Fruit fly (Drosophila melanogaster) whole organism, embryonic: ENCODE data around the gene Cdc42.
A peak's percentile ranks its signal among the peaks of the same experiment; 100 is the strongest.

Source experiments
- Abd-B ChIP-seq: fragments of 200-800 bp; sonication (Bioruptor generic); optimal IDR thresholded peaks from 2 replicates; lab custom pipeline; 2018; ENCODE audit warnings: missing biosample characterization, mild to moderate bottlenecking, missing genetic modification characterization, moderate library complexity
- Bgb ChIP-seq: fragments of 200-800 bp; sonication (Bioruptor generic); IDR thresholded peaks from 2 replicates; pipeline ENCODE4 v1.3.6; 2022; ENCODE audit warnings: missing biosample characterization, missing genetic modification characterization; ENCODE audit not compliant: partially characterized antibody
- CG10147 ChIP-seq: fragments of 200-800 bp; sonication (Bioruptor generic); optimal IDR thresholded peaks from 2 replicates; lab custom pipeline; 2019; ENCODE audit warnings: missing biosample characterization, mild to moderate bottlenecking, missing genetic modification characterization, moderate library complexity
- CG1024 ChIP-seq: fragments of 200-800 bp; sonication (Bioruptor generic); IDR thresholded peaks from 2 replicates; pipeline ENCODE4 v1.3.6; 2022; ENCODE audit warnings: missing biosample characterization, missing genetic modification characterization
- CG10321 ChIP-seq: fragments of 200-800 bp; sonication (Bioruptor generic); IDR thresholded peaks from 2 replicates; pipeline ENCODE4 v1.3.6; 2022; ENCODE audit warnings: missing biosample characterization, missing genetic modification characterization
- CG13775 ChIP-seq: fragments of 200-800 bp; sonication (Bioruptor generic); optimal IDR thresholded peaks from 3 replicates; lab custom pipeline; 2017; ENCODE audit warnings: missing biosample characterization, mild to moderate bottlenecking, missing genetic modification characterization
- CG14710 ChIP-seq: fragments of 200-800 bp; sonication (Bioruptor generic); optimal IDR thresholded peaks from 3 replicates; lab custom pipeline; 2019; ENCODE audit warnings: missing biosample characterization, mild to moderate bottlenecking, missing genetic modification characterization, moderate library complexity
- CG18619 ChIP-seq: fragments of 200-800 bp; sonication (Bioruptor generic); optimal IDR thresholded peaks from 3 replicates; lab custom pipeline; 2017; ENCODE audit warnings: missing biosample characterization, mild to moderate bottlenecking, missing genetic modification characterization
- CG18764 ChIP-seq: fragments of 200-800 bp; sonication (Bioruptor generic); optimal IDR thresholded peaks from 3 replicates; lab custom pipeline; 2016; ENCODE audit warnings: missing biosample characterization, missing genetic modification characterization
- CG2199 ChIP-seq: fragments of 200-800 bp; sonication (Bioruptor generic); IDR thresholded peaks from 3 replicates; pipeline ENCODE4 v1.3.6; 2022; ENCODE audit warnings: missing biosample characterization, missing genetic modification characterization
- CG2712 ChIP-seq: fragments of 200-800 bp; optimal IDR thresholded peaks from 3 replicates; lab custom pipeline; 2019; ENCODE audit warnings: missing biosample characterization, mild to moderate bottlenecking, missing genetic modification characterization, moderate library complexity
- CG30403 ChIP-seq: fragments of 200-800 bp; sonication (Bioruptor generic); optimal IDR thresholded peaks from 3 replicates; lab custom pipeline; 2016; ENCODE audit warnings: missing biosample characterization, missing genetic modification characterization
- CG3163 ChIP-seq: fragments of 200-800 bp; sonication (Bioruptor generic); optimal IDR thresholded peaks from 3 replicates; lab custom pipeline; 2016; ENCODE audit warnings: missing biosample characterization, missing genetic modification characterization
- CG3726 ChIP-seq: fragments of 200-800 bp; sonication (Bioruptor generic); IDR thresholded peaks from 3 replicates; pipeline ENCODE4, ENCODE4 v1.3.6; 2022; ENCODE audit warnings: missing biosample characterization, missing genetic modification characterization
- CG3995 ChIP-seq: fragments of 200-800 bp; sonication (Bioruptor generic); optimal IDR thresholded peaks from 3 replicates; lab custom pipeline; 2016; ENCODE audit warnings: missing biosample characterization, missing genetic modification characterization
- CG4424 ChIP-seq: fragments of 200-800 bp; sonication (Bioruptor generic); optimal IDR thresholded peaks from 3 replicates; lab custom pipeline; 2016; ENCODE audit warnings: missing biosample characterization, missing genetic modification characterization
- CG4730 ChIP-seq: fragments of 200-800 bp; sonication (Bioruptor generic); IDR thresholded peaks from 2 replicates; pipeline ENCODE4 v1.3.6; 2022; ENCODE audit warnings: missing biosample characterization, missing genetic modification characterization
- CG5180 ChIP-seq: fragments of 200-800 bp; sonication (Bioruptor generic); optimal IDR thresholded peaks from 3 replicates; lab custom pipeline; 2017; ENCODE audit warnings: missing biosample characterization, missing genetic modification characterization, mild to moderate bottlenecking, moderate library complexity, missing genetic modification reagents
- CG5953 ChIP-seq: fragments of 200-800 bp; sonication (Bioruptor generic); IDR thresholded peaks from 2 replicates; pipeline ENCODE4 v1.3.6; 2022; ENCODE audit warnings: missing biosample characterization, missing genetic modification characterization
- CG6854 ChIP-seq: fragments of 200-800 bp; sonication (Bioruptor generic); optimal IDR thresholded peaks from 3 replicates; lab custom pipeline; 2017; ENCODE audit warnings: missing biosample characterization, mild to moderate bottlenecking, missing genetic modification characterization
- CG8290 ChIP-seq, 3 experiments: fragments of 200-800 bp; sonication (Bioruptor generic); optimal IDR thresholded peaks; 2 replicates each; lab custom pipeline; 2016 to 2019; ENCODE audit warnings: missing biosample characterization in 3 of 3, missing genetic modification characterization in 3 of 3, mild to moderate bottlenecking in 2 of 3, moderate library complexity in 1 of 3
- CG8944 ChIP-seq: fragments of 200-800 bp; sonication (Bioruptor generic); optimal IDR thresholded peaks from 3 replicates; lab custom pipeline; 2016; ENCODE audit warnings: missing biosample characterization, missing genetic modification characterization
- CHES-1-like ChIP-seq: fragments of 200-800 bp; sonication (Bioruptor generic); optimal IDR thresholded peaks from 2 replicates; lab custom pipeline; 2016; ENCODE audit warnings: missing biosample characterization, missing genetic modification characterization
- CTCF ChIP-seq: fragments of 200-800 bp; sonication (Bioruptor generic); optimal IDR thresholded peaks from 2 replicates; lab custom pipeline; 2017; ENCODE audit warnings: missing biosample characterization, mild to moderate bottlenecking, missing genetic modification characterization, moderate library complexity
- Dad ChIP-seq: fragments of 200-800 bp; sonication (Bioruptor generic); optimal IDR thresholded peaks from 3 replicates; lab custom pipeline; 2016; ENCODE audit warnings: missing biosample characterization, missing genetic modification characterization
- Dek ChIP-seq: fragments of 200-800 bp; sonication (Bioruptor generic); optimal IDR thresholded peaks from 3 replicates; lab custom pipeline; 2019; ENCODE audit warnings: missing biosample characterization, mild to moderate bottlenecking, missing genetic modification characterization, moderate library complexity
- Dip2 ChIP-seq: fragments of 200-800 bp; sonication (Bioruptor generic); IDR thresholded peaks from 2 replicates; pipeline ENCODE4 v1.3.6; 2022; ENCODE audit warnings: missing biosample characterization, missing genetic modification characterization
- HLHmδ ChIP-seq: fragments of 200-800 bp; sonication (Bioruptor generic); optimal IDR thresholded peaks from 2 replicates; lab custom pipeline; 2018; ENCODE audit warnings: missing biosample characterization, mild to moderate bottlenecking, missing genetic modification characterization, moderate library complexity
- Hsf ChIP-seq: fragments of 200-800 bp; sonication (Bioruptor generic); optimal IDR thresholded peaks from 3 replicates; lab custom pipeline; 2016; ENCODE audit warnings: missing biosample characterization, missing genetic modification characterization
- Nf-YA ChIP-seq: fragments of 200-800 bp; sonication (Bioruptor generic); IDR thresholded peaks from 2 replicates; pipeline ENCODE4 v1.3.6; 2022; ENCODE audit warnings: missing biosample characterization, missing genetic modification characterization
- Nf-YB ChIP-seq: fragments of 200-800 bp; sonication (Bioruptor generic); optimal IDR thresholded peaks from 3 replicates; lab custom pipeline; 2019; ENCODE audit warnings: missing biosample characterization, mild to moderate bottlenecking, missing genetic modification characterization, moderate library complexity
- Oli ChIP-seq: fragments of 200-800 bp; sonication (Bioruptor generic); optimal IDR thresholded peaks from 2 replicates; lab custom pipeline; 2018; ENCODE audit warnings: missing biosample characterization, mild to moderate bottlenecking, missing genetic modification characterization, moderate library complexity
- Opbp ChIP-seq: fragments of 200-800 bp; sonication (Bioruptor generic); IDR thresholded peaks from 3 replicates; pipeline ENCODE4 v1.3.6; 2022; ENCODE audit warnings: missing biosample characterization, missing genetic modification characterization; ENCODE audit not compliant: partially characterized antibody
- Rx ChIP-seq: fragments of 200-800 bp; sonication (Bioruptor generic); IDR thresholded peaks from 2 replicates; pipeline ENCODE4 v1.3.6; 2022; ENCODE audit warnings: missing biosample characterization, missing genetic modification characterization
- YL-1 ChIP-seq: fragments of 200-800 bp; sonication (Bioruptor generic); optimal IDR thresholded peaks from 3 replicates; lab custom pipeline; 2017; ENCODE audit warnings: missing biosample characterization, mild to moderate bottlenecking, missing genetic modification characterization
- al ChIP-seq: fragments of 200-800 bp; sonication (Bioruptor generic); IDR thresholded peaks from 2 replicates; pipeline ENCODE4 v1.3.6; 2022; ENCODE audit warnings: missing biosample characterization, missing genetic modification characterization
- ap ChIP-seq: fragments of 200-800 bp; sonication (Bioruptor generic); IDR thresholded peaks from 2 replicates; pipeline ENCODE4 v1.3.6; 2022; ENCODE audit warnings: missing biosample characterization, missing genetic modification characterization
- fd3F ChIP-seq: fragments of 200-800 bp; sonication (Bioruptor generic); optimal IDR thresholded peaks from 2 replicates; lab custom pipeline; 2018; ENCODE audit warnings: missing biosample characterization, mild to moderate bottlenecking, missing genetic modification characterization, moderate library complexity
- fd64A ChIP-seq: fragments of 200-800 bp; sonication (Bioruptor generic); optimal IDR thresholded peaks from 3 replicates; lab custom pipeline; 2018; ENCODE audit warnings: missing biosample characterization, mild to moderate bottlenecking, missing genetic modification characterization
- fu2 ChIP-seq: fragments of 200-800 bp; sonication (Bioruptor generic); optimal IDR thresholded peaks from 2 replicates; lab custom pipeline; 2016; ENCODE audit warnings: missing biosample characterization, missing genetic modification characterization
- kay ChIP-seq: fragments of 200-800 bp; sonication (Bioruptor generic); optimal IDR thresholded peaks from 2 replicates; lab custom pipeline; 2016; ENCODE audit warnings: missing biosample characterization, missing genetic modification characterization
- shn ChIP-seq: fragments of 200-800 bp; sonication (Bioruptor generic); optimal IDR thresholded peaks from 3 replicates; lab custom pipeline; 2016; ENCODE audit warnings: missing biosample characterization, missing genetic modification characterization
- sisA ChIP-seq: fragments of 200-800 bp; sonication (Bioruptor generic); IDR thresholded peaks from 2 replicates; pipeline ENCODE4 v1.3.6; 2022; ENCODE audit warnings: missing biosample characterization, missing genetic modification characterization
- slp2 ChIP-seq: fragments of 200-800 bp; sonication (Bioruptor generic); optimal IDR thresholded peaks from 2 replicates; lab custom pipeline; 2016; ENCODE audit warnings: missing biosample characterization, missing genetic modification characterization
- sob ChIP-seq: fragments of 200-800 bp; sonication (Bioruptor generic); IDR thresholded peaks from 2 replicates; pipeline ENCODE4 v1.3.6; 2022; ENCODE audit warnings: missing biosample characterization, missing genetic modification characterization
- ssp ChIP-seq: fragments of 200-800 bp; sonication (Bioruptor generic); IDR thresholded peaks from 2 replicates; pipeline ENCODE4 v1.3.6; 2022; ENCODE audit warnings: missing biosample characterization, missing genetic modification characterization
- twi ChIP-seq: fragments of 200-800 bp; optimal IDR thresholded peaks from 2 replicates; lab custom pipeline; 2019; ENCODE audit warnings: missing biosample characterization, mild to moderate bottlenecking, missing genetic modification characterization, moderate library complexity

The Cdc42 gene

dm6 chrX:19663196-19663858, 33.6 kb upstream of the Cdc42 start (continued):
- TF ChIP-seq CG6854 (GFP tag; lab: Kevin White, UChicago) (peak; percentile 58), Dip2 (no peak), Bgb (GFP tag; lab: Robert Waterston, UW) (no peak), CG5953 (GFP tag; lab: Robert Waterston, UW) (no peak), shn (GFP tag; lab: Kevin White, UChicago) (no peak), HLHmδ (GFP tag; lab: Kevin White, UChicago) (no peak), Nf-YB (GFP tag; lab: Kevin White, UChicago) (no peak), ap (no peak), CG14710 (tag; lab: Kevin White, UChicago) (peak; percentile 43), CTCF (GFP tag; lab: Kevin White, UChicago) (no peak), YL-1 (GFP tag; lab: Kevin White, UChicago) (no peak), Oli (tag; lab: Kevin White, UChicago) (peak; percentile 65), Nf-YA (GFP tag; lab: Robert Waterston, UW) (no peak), Rx (GFP tag; lab: Robert Waterston, UW) (no peak), CG5180 (GFP tag; lab: Kevin White, UChicago) (peak; percentile 27), CG2712 (tag; lab: Kevin White, UChicago) (peak; percentile 58), kay (GFP tag; lab: Kevin White, UChicago) (no peak), fd64A (GFP tag; lab: Kevin White, UChicago) (no peak), CG18619 (GFP tag; lab: Kevin White, UChicago) (peak; percentile 71), al (GFP tag; lab: Robert Waterston, UW) (no peak), CHES-1-like (GFP tag; lab: Kevin White, UChicago) (no peak), fd3F (GFP tag; lab: Kevin White, UChicago) (peak; percentile 7), Dek (tag; lab: Kevin White, UChicago) (peak; percentile 32), CG30403 (GFP tag; lab: Kevin White, UChicago) (peak; percentile 72), sisA (GFP tag; lab: Robert Waterston, UW) (no peak), CG2199 (GFP tag; lab: Robert Waterston, UW) (no peak), twi (tag; lab: Kevin White, UChicago) (peak; percentile 23), Dad (GFP tag; lab: Kevin White, UChicago) (no peak), CG8944 (GFP tag; lab: Kevin White, UChicago) (no peak), fu2 (no peak), Opbp (GFP tag; lab: Robert Waterston, UW) (no peak), CG3163 (no peak), Hsf (peak; percentile 34), CG3726 (GFP tag; lab: Robert Waterston, UW) (no peak), CG13775 (GFP tag; lab: Kevin White, UChicago) (peak; percentile 67), CG4424 (GFP tag; lab: Kevin White, UChicago) (peak; percentile 45), CG3995 (no peak), CG1024 (GFP tag; lab: Robert Waterston, UW) (no peak), Abd-B (GFP tag; lab: Kevin White, UChicago) (peak; percentile 41), CG4730 (GFP tag; lab: Robert Waterston, UW) (0 out of 2 replicates have a peak, but pooled peaks have one; percentile 11), slp2 (GFP tag; lab: Kevin White, UChicago) (no peak), CG10321 (GFP tag; lab: Robert Waterston, UW) (no peak), CG8290 (GFP tag; optimal IDR thresholded peaks at IDR 0.05; lab: Kevin White, UChicago) (no peak), CG8290 (tag; optimal IDR thresholded peaks at IDR 0.05; lab: Kevin White, UChicago) (no peak), ssp (GFP tag; lab: Robert Waterston, UW) (no peak), CG10147 (GFP tag; lab: Kevin White, UChicago) (peak; percentile 45), sob (GFP tag; lab: Robert Waterston, UW) (no peak), CG18764 (GFP tag; lab: Kevin White, UChicago) (no peak)
